Fruit fly (Drosophila melanogaster) S2 (cell line): ENCODE results near the gene mEFG1.

Experiments
- CG8478 ChIP-seq: fragments of >200 bp; optimal IDR thresholded peaks from 2 replicates; lab custom pipeline; 2018
- CTCF ChIP-seq, 2 experiments: fragments of >200 bp; optimal IDR thresholded peaks; 2 replicates each; lab custom pipeline; 2018

DNA sequence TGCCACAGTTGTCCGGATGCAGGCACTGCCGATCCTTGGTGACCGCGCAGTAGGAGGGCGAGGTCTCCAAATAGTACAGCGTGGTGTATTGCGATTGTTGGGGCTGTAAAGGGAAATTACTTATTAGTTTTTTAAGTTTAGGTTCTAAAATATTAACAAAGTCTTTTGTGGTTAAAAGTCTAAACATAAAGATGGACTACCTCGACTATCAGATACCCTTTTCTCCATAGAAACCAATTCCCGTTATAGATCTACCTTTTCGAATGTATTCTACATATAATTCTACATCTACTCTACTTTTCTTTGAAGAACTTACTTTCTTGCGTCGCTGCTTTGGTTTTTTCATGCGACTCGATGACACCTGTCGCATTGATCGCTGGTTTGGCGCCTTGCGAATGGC lies 33.3 kb upstream of the mEFG1 start:
- TF ChIP-seq CG8478 (lab: Kevin White, UChicago), result no peak
- peak in 1 of 2 experiments; percentile 19 for TF ChIP-seq CTCF (optimal IDR thresholded peaks at IDR 0.05; lab: Kevin White, UChicago)
